Worm (Caenorhabditis elegans) whole organism, L3 larva: ENCODE measurements around the gene cgp-1.

ENCODE experiments used
- ama-1 ChIP-seq: fragments of 150-350 bp; optimal IDR thresholded peaks from 2 replicates; lab custom pipeline; 2018
- ceh-82 ChIP-seq: fragments of 150-350 bp; optimal IDR thresholded peaks from 2 replicates; lab custom pipeline; 2014; ENCODE audit warnings: missing biosample characterization, missing genetic modification characterization
- elt-2 ChIP-seq: sonication (generic microtip); optimal IDR thresholded peaks from 2 replicates; lab custom pipeline; 2016; ENCODE audit warnings: missing genetic modification reagents, mild to moderate bottlenecking, missing genetic modification characterization, missing compliant biosample characterization
- elt-3 ChIP-seq, 3 experiments: fragments of 150-350 bp in 1 of 3; sonication (generic microtip) in 2 of 3; optimal IDR thresholded peaks; 2 replicates in 2 of 3; 4 replicates in 1 of 3; lab custom pipeline; 2014 to 2017; ENCODE audit warnings: missing biosample characterization in 3 of 3, missing genetic modification characterization in 3 of 3
- nhr-67 ChIP-seq: fragments of 150-350 bp; optimal IDR thresholded peaks from 2 replicates; lab custom pipeline; 2014; ENCODE audit warnings: missing biosample characterization, missing genetic modification characterization
- sea-2 ChIP-seq: fragments of 150-350 bp; sonication (generic microtip); optimal IDR thresholded peaks from 4 replicates; lab custom pipeline; 2014; ENCODE audit warnings: missing biosample characterization, missing genetic modification reagents, missing genetic modification characterization

ce11 chrV:122750-123149 is at the start of gene cgp-1:
- TF ChIP-seq ama-1 (lab: Kevin White, UChicago): no peak
- no peak for TF ChIP-seq sea-2 (GFP tag; lab: Kevin White, UChicago)
- TF ChIP-seq elt-3 (tag; optimal IDR thresholded peaks at IDR 0.05; lab: Kevin White, UChicago): no peak
- no peak for TF ChIP-seq ceh-82 (tag; lab: Kevin White, UChicago)
- no peak for TF ChIP-seq elt-2 (tag; lab: Kevin White, UChicago)
- TF ChIP-seq nhr-67 (tag; lab: Kevin White, UChicago): no peak
